Fruit fly (Drosophila melanogaster): Measurements from ENCODE around the gene RpS12.
A peak's percentile ranks its signal among the peaks of the same experiment; 100 is the strongest.

Gene RpS12

dm6 chr3L:13041292-13042067 is 18.3 kb downstream of the RpS12 start, which contains the start of gene RpS4 (continued):
- TF ChIP-seq HLH106 (tag; optimal IDR thresholded peaks at IDR 0.05) (peak; percentile 81), CG9705 (GFP tag; optimal IDR thresholded peaks at IDR 0.05) (peak; percentile 93), Mio (GFP tag; optimal IDR thresholded peaks at IDR 0.05) (peak; percentile 63), sv (GFP tag; optimal IDR thresholded peaks at IDR 0.05) (peak; percentile 85), usp (GFP tag; optimal IDR thresholded peaks at IDR 0.05) (no peak)

- TF ChIP-seq psq (GFP tag; optimal IDR thresholded peaks at IDR 0.05) (peak; percentile 60), ey (GFP tag; optimal IDR thresholded peaks at IDR 0.05) (no peak), lola (GFP tag; optimal IDR thresholded peaks at IDR 0.05) (no peak), jim (GFP tag; optimal IDR thresholded peaks at IDR 0.05) (no peak), CG9705 (GFP tag; optimal IDR thresholded peaks at IDR 0.05) (no peak), Abd-B (GFP tag; optimal IDR thresholded peaks at IDR 0.05) (no peak), CG32264 (GFP tag; optimal IDR thresholded peaks at IDR 0.05) (no peak), dmrt93B (GFP tag; optimal IDR thresholded peaks at IDR 0.05) (no peak), dl (GFP tag; optimal IDR thresholded peaks at IDR 0.05; ENCODE audit: insufficient read depth in 1 of 2, partially characterized antibody in 2 of 2) (no peak), Mio (GFP tag; optimal IDR thresholded peaks at IDR 0.05) (no peak), GATAd (GFP tag; optimal IDR thresholded peaks at IDR 0.05) (no peak), CrebA (GFP tag; optimal IDR thresholded peaks at IDR 0.05; ENCODE audit: borderline replicate concordance) (no peak), fru (GFP tag; optimal IDR thresholded peaks at IDR 0.05) (peak; percentile 15), dsf (GFP tag; optimal IDR thresholded peaks at IDR 0.05; ENCODE audit: borderline replicate concordance) (no peak), N (GFP tag; optimal IDR thresholded peaks at IDR 0.05) (peak; percentile 71), h (GFP tag; optimal IDR thresholded peaks at IDR 0.05) (peak; percentile 34), tai (GFP tag; optimal IDR thresholded peaks at IDR 0.05) (no peak), Dfd (GFP tag; optimal IDR thresholded peaks at IDR 0.05) (no peak), Dif (GFP tag; optimal IDR thresholded peaks at IDR 0.05; ENCODE audit: partially characterized antibody) (peak; percentile 33), sage (GFP tag; optimal IDR thresholded peaks at IDR 0.05) (no peak), HLH106 (tag; optimal IDR thresholded peaks at IDR 0.05) (peak; percentile 36), Sp1 (GFP tag; optimal IDR thresholded peaks at IDR 0.05) (peak; percentile 44), Hr83 (GFP tag; optimal IDR thresholded peaks at IDR 0.05; ENCODE audit: poor library complexity, severe bottlenecking) (no peak), Hnf4 (GFP tag; optimal IDR thresholded peaks at IDR 0.05) (no peak), Myc (optimal IDR thresholded peaks at IDR 0.05) (no peak), OdsH (GFP tag; optimal IDR thresholded peaks at IDR 0.05) (peak; percentile 42), Jra (GFP tag; optimal IDR thresholded peaks at IDR 0.05) (peak; percentile 29), brk (GFP tag; optimal IDR thresholded peaks at IDR 0.05) (no peak), pan (optimal IDR thresholded peaks at IDR 0.05) (no peak), Vsx2 (GFP tag; optimal IDR thresholded peaks at IDR 0.05; ENCODE audit: partially characterized antibody) (no peak), foxo (GFP tag; optimal IDR thresholded peaks at IDR 0.05) (peak in 1 of 2 experiments; percentile 41), rgr (GFP tag; optimal IDR thresholded peaks at IDR 0.05) (peak; percentile 7), woc (GFP tag; optimal IDR thresholded peaks at IDR 0.05) (no peak), Rel (GFP tag; optimal IDR thresholded peaks at IDR 0.05) (no peak), Rel (tag; optimal IDR thresholded peaks at IDR 0.05) (peak; percentile 98), usp (GFP tag; optimal IDR thresholded peaks at IDR 0.05) (no peak), br (GFP tag; optimal IDR thresholded peaks at IDR 0.05) (no peak), Hr78 (GFP tag; optimal IDR thresholded peaks at IDR 0.05) (no peak), sv (GFP tag; optimal IDR thresholded peaks at IDR 0.05) (no peak)
Measured at dm6 chr3L:13044335-13044814, 21.2 kb downstream of the RpS12 start, which contains the start of gene Syx13. Syx13 (plus strand) TSS chr3L:13044434.

All from whole organism, wandering third instar larva.